Worm (Caenorhabditis elegans) whole organism, early embryonic: ENCODE results near the gene F28E10.4.

Experiments used
- aly-1 ChIP-seq: sonication (generic microtip); optimal IDR thresholded peaks from 2 replicates; lab custom pipeline; 2016; ENCODE audit warnings: missing genetic modification characterization, missing compliant biosample characterization
- ama-1 ChIP-seq: fragments of 150-350 bp; optimal IDR thresholded peaks from 2 replicates; lab custom pipeline; 2014
- ceh-36 ChIP-seq: sonication (generic microtip); optimal IDR thresholded peaks from 2 replicates; lab custom pipeline; 2016; ENCODE audit warnings: missing genetic modification characterization, inconsistent platforms, missing compliant biosample characterization
- ets-7 ChIP-seq: sonication (generic microtip); optimal IDR thresholded peaks from 2 replicates; lab custom pipeline; 2016; ENCODE audit warnings: missing genotype, missing genetic modification characterization, missing compliant biosample characterization
- flt-1 ChIP-seq: fragments of 200-800 bp; sonication (Bioruptor generic); IDR thresholded peaks from 2 replicates; pipeline ENCODE4 v1.3.6; 2022; ENCODE audit warnings: missing genetic modification characterization, missing compliant biosample characterization
- hmbx-1 ChIP-seq: sonication (generic microtip); optimal IDR thresholded peaks from 2 replicates; lab custom pipeline; 2016; ENCODE audit warnings: mild to moderate bottlenecking, missing genetic modification characterization, missing compliant biosample characterization
- hmg-4 ChIP-seq: fragments of 200-800 bp; sonication (Bioruptor generic); optimal IDR thresholded peaks from 2 replicates; lab custom pipeline; 2018; ENCODE audit warnings: mild to moderate bottlenecking, missing genetic modification characterization, missing compliant biosample characterization
- hnd-1 ChIP-seq: sonication (generic microtip); optimal IDR thresholded peaks from 2 replicates; lab custom pipeline; 2016; ENCODE audit warnings: missing genetic modification characterization, missing compliant biosample characterization
- pes-1 ChIP-seq: fragments of 200-800 bp; sonication (Bioruptor generic); IDR thresholded peaks from 2 replicates; pipeline ENCODE4 v1.3.6; 2022; ENCODE audit warnings: missing genetic modification reagents, missing genetic modification characterization, missing compliant biosample characterization
- scrt-1 ChIP-seq: fragments of 200-800 bp; sonication (Bioruptor generic); IDR thresholded peaks from 2 replicates; pipeline ENCODE4 v1.3.6; 2022; ENCODE audit warnings: missing genetic modification characterization, missing compliant biosample characterization
- sea-1 ChIP-seq: fragments of 200-800 bp; sonication (Bioruptor generic); conservative IDR thresholded peaks from 2 replicates; pipeline ENCODE4 v1.3.6; 2022; ENCODE audit warnings: missing genetic modification characterization, missing compliant biosample characterization
- tbx-37 ChIP-seq: fragments of 200-800 bp; sonication (Bioruptor generic); conservative IDR thresholded peaks from 2 replicates; pipeline ENCODE4 v1.3.6; 2022; ENCODE audit warnings: missing genetic modification reagents, missing genetic modification characterization, missing compliant biosample characterization
- tra-4 ChIP-seq: sonication (generic microtip); optimal IDR thresholded peaks from 2 replicates; lab custom pipeline; 2017; ENCODE audit warnings: missing genetic modification characterization, missing compliant biosample characterization

DNA sequence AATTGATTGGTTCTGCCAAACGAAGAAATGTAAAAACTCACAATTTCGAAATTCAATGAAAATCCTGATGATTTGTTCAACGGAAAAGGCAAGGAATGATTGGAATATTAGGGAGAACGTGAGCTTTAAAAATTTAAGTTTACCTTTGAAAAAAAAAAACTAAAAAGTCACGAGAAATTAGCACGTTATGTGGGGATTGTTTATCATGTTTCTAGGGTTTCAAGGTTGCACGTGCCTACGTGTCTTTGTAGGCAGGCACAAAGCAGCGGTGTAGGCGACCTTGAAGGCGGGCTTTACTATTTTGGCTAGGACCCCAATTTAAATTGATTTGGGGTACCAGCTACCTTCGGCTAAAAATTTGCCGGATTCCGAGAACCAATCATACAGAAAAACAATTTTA is at the start of gene F28E10.4:
- TF ChIP-seq ama-1 (lab: Kevin White, UChicago) = no peak
- no peak for TF ChIP-seq tra-4
- TF ChIP-seq scrt-1 (GFP tag; lab: Robert Waterston, UW) = no peak
- no peak for TF ChIP-seq sea-1 (GFP tag; lab: Robert Waterston, UW)
- TF ChIP-seq hnd-1 = no peak
- TF ChIP-seq pes-1 (GFP tag; lab: Robert Waterston, UW) = no peak
- no peak for TF ChIP-seq ceh-36 (tag; lab: Kevin White, UChicago)
- no peak for TF ChIP-seq hmg-4 (GFP tag; lab: Kevin White, UChicago)
- TF ChIP-seq aly-1 (tag; lab: Kevin White, UChicago) = no peak
- no peak for TF ChIP-seq ets-7
- TF ChIP-seq tbx-37 (GFP tag; lab: Robert Waterston, UW) = no peak
- TF ChIP-seq flt-1 = no peak
- TF ChIP-seq hmbx-1 = no peak
